Fruit fly (Drosophila melanogaster) whole organism, adult: ENCODE data around the gene Mdh2.

Experiments
- CG11617 ChIP-seq: fragments of 200-800 bp; sonication (Bioruptor generic); optimal IDR thresholded peaks from 2 replicates; lab custom pipeline; 2017; ENCODE audit warnings: mild to moderate bottlenecking, missing biosample characterization, missing genetic modification reagents, missing genetic modification characterization
- CG12768 ChIP-seq: fragments of 200-800 bp; sonication (Bioruptor generic); optimal IDR thresholded peaks from 2 replicates; lab custom pipeline; 2017; ENCODE audit warnings: missing biosample characterization, missing genetic modification characterization, mild to moderate bottlenecking, moderate library complexity, missing genetic modification reagents
- CG14711 ChIP-seq: fragments of 200-800 bp; sonication (Bioruptor generic); optimal IDR thresholded peaks from 2 replicates; lab custom pipeline; 2018; ENCODE audit warnings: missing biosample characterization, mild to moderate bottlenecking, missing genetic modification characterization, moderate library complexity
- CG1620 ChIP-seq: fragments of 200-800 bp; sonication (Bioruptor generic); optimal IDR thresholded peaks from 2 replicates; lab custom pipeline; 2016; ENCODE audit warnings: missing biosample characterization, missing genetic modification characterization
- CG33017 ChIP-seq: fragments of 200-800 bp; sonication (Bioruptor generic); optimal IDR thresholded peaks from 2 replicates; lab custom pipeline; 2018; ENCODE audit warnings: missing biosample characterization, mild to moderate bottlenecking, missing genetic modification characterization, moderate library complexity
- CG5204 ChIP-seq: fragments of 200-800 bp; sonication (Bioruptor generic); optimal IDR thresholded peaks from 2 replicates; lab custom pipeline; 2016; ENCODE audit warnings: missing biosample characterization, missing genetic modification characterization
- CG7045 ChIP-seq: fragments of 200-800 bp; sonication (Bioruptor generic); optimal IDR thresholded peaks from 2 replicates; lab custom pipeline; 2017; ENCODE audit warnings: missing biosample characterization, mild to moderate bottlenecking, missing genetic modification characterization
- CG7101 ChIP-seq: fragments of 200-800 bp; sonication (Bioruptor generic); optimal IDR thresholded peaks from 2 replicates; lab custom pipeline; 2018; ENCODE audit warnings: missing biosample characterization, mild to moderate bottlenecking, missing genetic modification characterization, moderate library complexity
- Clk ChIP-seq: fragments of 200-800 bp; sonication (Bioruptor generic); optimal IDR thresholded peaks from 2 replicates; lab custom pipeline; 2017; ENCODE audit warnings: missing biosample characterization, missing genetic modification characterization
- Crg-1 ChIP-seq: fragments of 200-800 bp; sonication (Bioruptor generic); optimal IDR thresholded peaks from 2 replicates; lab custom pipeline; 2016; ENCODE audit warnings: missing biosample characterization, missing genetic modification characterization
- Hr96 ChIP-seq: fragments of 200-800 bp; sonication (Bioruptor generic); optimal IDR thresholded peaks from 2 replicates; lab custom pipeline; 2016; ENCODE audit warnings: missing biosample characterization, missing genetic modification characterization
- Mnt ChIP-seq: fragments of 200-800 bp; sonication (Bioruptor generic); optimal IDR thresholded peaks from 2 replicates; lab custom pipeline; 2016; ENCODE audit warnings: missing biosample characterization, mild to moderate bottlenecking, missing genetic modification characterization
- bab1 ChIP-seq: fragments of 200-800 bp; sonication (Bioruptor generic); optimal IDR thresholded peaks from 3 replicates; lab custom pipeline; 2019; ENCODE audit warnings: missing biosample characterization, mild to moderate bottlenecking, missing genetic modification characterization, moderate library complexity
- cic ChIP-seq: fragments of 200-800 bp; sonication (Bioruptor generic); optimal IDR thresholded peaks from 2 replicates; lab custom pipeline; 2017; ENCODE audit warnings: missing biosample characterization, mild to moderate bottlenecking, missing genetic modification characterization, moderate library complexity
- cnc ChIP-seq, 2 experiments: fragments of >200 bp; optimal IDR thresholded peaks; 2 replicates each; lab custom pipeline; 2017
- kay ChIP-seq: fragments of 200-800 bp; sonication (Bioruptor generic); peaks from one replicate; lab custom pipeline; 2016; ENCODE audit warnings: missing biosample characterization, missing genetic modification characterization, borderline replicate concordance
- ovo ChIP-seq: fragments of 200-800 bp; sonication (Bioruptor generic); optimal IDR thresholded peaks from 2 replicates; lab custom pipeline; 2016; ENCODE audit warnings: missing biosample characterization, missing genetic modification characterization
- pad ChIP-seq: fragments of 200-800 bp; sonication (Bioruptor generic); optimal IDR thresholded peaks from 3 replicates; lab custom pipeline; 2017; ENCODE audit warnings: missing biosample characterization, missing genetic modification characterization, mild to moderate bottlenecking, moderate library complexity, missing genetic modification reagents
- tj ChIP-seq: fragments of 200-800 bp; sonication (Bioruptor generic); optimal IDR thresholded peaks from 3 replicates; lab custom pipeline; 2017; ENCODE audit warnings: missing biosample characterization, mild to moderate bottlenecking, missing genetic modification characterization, moderate library complexity
- toe ChIP-seq: fragments of 200-800 bp; sonication (Bioruptor generic); optimal IDR thresholded peaks from 2 replicates; lab custom pipeline; 2016; ENCODE audit warnings: missing biosample characterization, missing genetic modification characterization

Mdh2 gene

DNA sequence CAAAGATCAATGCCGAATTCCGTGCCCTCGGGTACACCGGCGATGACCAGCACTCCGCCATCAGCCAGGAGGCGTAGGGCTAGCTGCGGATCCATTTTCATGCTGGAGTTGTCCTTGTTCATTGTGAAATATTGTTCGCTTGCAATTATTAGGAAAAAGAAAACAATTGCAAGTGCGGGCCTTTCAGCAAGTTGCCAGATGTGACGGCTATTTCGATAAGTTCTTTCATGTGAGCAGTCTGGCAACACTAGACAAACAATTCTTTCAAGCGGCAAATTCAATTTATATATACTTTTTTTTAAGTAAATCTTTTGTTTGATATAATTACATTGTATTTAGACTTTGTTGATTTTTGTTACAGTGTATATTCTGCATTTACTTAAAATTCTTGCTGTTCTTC, 26.4 kb downstream of the Mdh2 start, which contains the start of gene CG12320:
Gene CG12320 (minus strand): TSS at position 157 of the 400 bp plus-strand sequence.
- TF ChIP-seq Clk (GFP tag; lab: Kevin White, UChicago), result no peak
- TF ChIP-seq cic, result no peak
- no peak for TF ChIP-seq tj (GFP tag; lab: Kevin White, UChicago)
- TF ChIP-seq Mnt (GFP tag; lab: Kevin White, UChicago), result no peak
- TF ChIP-seq CG5204, result no peak
- TF ChIP-seq cnc (optimal IDR thresholded peaks at IDR 0.05; lab: Kevin White, UChicago), result no peak
- no peak for TF ChIP-seq pad (GFP tag; lab: Kevin White, UChicago)
- TF ChIP-seq bab1 (GFP tag; lab: Kevin White, UChicago), result peak; percentile 45

DNA sequence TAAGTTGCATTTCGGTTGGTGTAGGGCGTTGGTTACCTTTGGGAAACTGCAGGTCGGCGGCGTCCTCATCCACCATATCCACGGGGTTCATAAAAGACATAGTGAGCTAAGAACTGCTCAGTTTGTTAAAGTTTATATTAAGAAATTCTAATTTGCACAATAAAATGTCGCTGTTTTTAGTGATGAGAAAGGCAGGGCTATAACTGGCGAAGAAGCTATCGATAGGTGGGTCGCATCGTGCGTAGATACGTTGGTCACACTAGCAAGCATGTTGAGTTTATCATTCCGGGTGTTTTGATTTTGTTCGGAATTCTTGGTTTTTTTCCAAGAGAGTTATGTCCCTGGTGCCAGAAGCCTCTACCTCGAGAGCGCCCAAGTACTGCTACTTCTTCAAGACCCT, 29.1 kb downstream of the Mdh2 start, which contains the start of the genes Ada2a, Polr2D, Tgs1 and moi:
Gene Ada2a (minus strand): TSS at position 207 of the 400 bp plus-strand sequence.
Gene Polr2D (minus strand): TSS at position 207 of the 400 bp plus-strand sequence.
Gene Tgs1 (plus strand): TSS at position 250 of the 400 bp plus-strand sequence.
Gene moi (plus strand): TSS at position 250 of the 400 bp plus-strand sequence.
- TF ChIP-seq bab1 (GFP tag; lab: Kevin White, UChicago), result peak; percentile 57
- TF ChIP-seq Mnt (GFP tag; lab: Kevin White, UChicago), result peak; percentile 21
- TF ChIP-seq cic, result no peak

DNA sequence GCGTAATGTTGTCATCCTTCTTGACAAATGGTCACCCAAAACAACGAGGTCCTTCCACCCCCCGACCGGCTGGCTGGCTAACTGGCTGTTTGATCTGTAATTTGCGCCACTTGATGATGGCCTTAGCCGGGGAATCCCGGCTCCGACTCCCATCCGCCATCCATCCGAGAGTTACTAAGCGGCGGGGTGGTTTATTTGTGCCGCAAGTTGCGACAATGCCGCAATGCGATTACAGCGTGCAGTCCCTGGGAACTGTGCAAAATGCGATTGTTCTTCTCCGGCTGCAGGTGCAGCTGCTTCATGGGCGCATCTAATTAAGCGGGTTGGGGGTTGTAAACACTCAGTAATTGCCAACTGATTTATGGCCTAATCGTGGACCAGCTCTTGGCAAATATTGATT, 33.8 kb downstream of the Mdh2 start:
- TF ChIP-seq CG7101 (tag; lab: Kevin White, UChicago) (no peak), cnc (optimal IDR thresholded peaks at IDR 0.05; lab: Kevin White, UChicago) (no peak), CG33017 (no peak), CG12768 (GFP tag; lab: Kevin White, UChicago) (no peak), Mnt (GFP tag; lab: Kevin White, UChicago) (no peak), Hr96 (GFP tag; lab: Kevin White, UChicago) (no peak), cic (no peak), Crg-1 (no peak), CG1620 (no peak), tj (GFP tag; lab: Kevin White, UChicago) (no peak), ovo (GFP tag; lab: Kevin White, UChicago) (no peak), Clk (GFP tag; lab: Kevin White, UChicago) (no peak), CG5204 (no peak), CG11617 (GFP tag; lab: Kevin White, UChicago) (no peak), CG7045 (no peak), pad (GFP tag; lab: Kevin White, UChicago) (no peak), CG14711 (tag; lab: Kevin White, UChicago) (no peak), kay (GFP tag; lab: Kevin White, UChicago) (no peak), toe (GFP tag; lab: Kevin White, UChicago) (no peak), bab1 (GFP tag; lab: Kevin White, UChicago) (no peak)

DNA sequence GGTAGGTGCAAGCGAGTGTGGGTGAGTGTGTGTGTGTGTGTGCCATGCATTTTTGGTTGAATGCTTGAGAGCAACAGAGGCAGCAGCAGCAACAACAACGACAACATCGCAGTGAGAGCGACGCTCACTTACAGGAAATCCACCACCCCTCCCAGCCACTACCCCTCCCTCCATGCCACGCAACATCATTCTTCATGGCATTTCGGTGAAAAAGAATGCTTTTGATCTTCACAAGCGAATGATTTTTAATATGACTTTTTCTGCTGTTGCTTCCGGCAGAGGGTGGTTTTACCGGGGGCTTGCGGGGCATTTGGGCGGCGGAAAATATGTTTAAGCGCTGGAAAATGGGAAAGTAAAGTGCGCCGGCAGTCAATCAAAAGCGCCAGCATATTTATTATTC, 35.4 kb downstream of the Mdh2 start:
- TF ChIP-seq kay (GFP tag; lab: Kevin White, UChicago) (no peak), CG1620 (no peak), CG14711 (tag; lab: Kevin White, UChicago) (no peak), Crg-1 (no peak)

DNA sequence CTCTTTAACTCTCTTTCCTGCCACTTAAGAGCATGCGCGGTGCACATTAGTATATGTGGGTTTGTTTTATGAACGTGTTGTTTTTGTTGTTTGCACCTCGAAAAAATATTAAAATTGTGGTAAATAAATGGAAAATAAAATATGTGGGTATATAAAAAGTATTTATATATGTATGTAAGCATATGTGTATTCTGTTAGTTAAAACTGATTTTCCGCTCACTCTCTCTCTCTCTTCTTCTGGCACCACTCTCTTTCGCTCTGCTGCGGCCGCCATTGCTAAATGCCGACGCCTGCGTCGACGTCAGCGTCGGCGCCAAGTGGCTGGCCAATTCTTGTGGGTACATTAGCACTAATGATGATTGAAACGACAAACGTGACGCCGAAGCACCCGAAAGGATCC, 39.1 kb downstream of the Mdh2 start:
- TF ChIP-seq CG33017 (no peak), CG7101 (tag; lab: Kevin White, UChicago) (no peak), Clk (GFP tag; lab: Kevin White, UChicago) (no peak), CG12768 (GFP tag; lab: Kevin White, UChicago) (no peak), cic (no peak), tj (GFP tag; lab: Kevin White, UChicago) (no peak), CG7045 (no peak), bab1 (GFP tag; lab: Kevin White, UChicago) (no peak), CG14711 (tag; lab: Kevin White, UChicago) (no peak), CG1620 (no peak), kay (GFP tag; lab: Kevin White, UChicago) (no peak), Hr96 (GFP tag; lab: Kevin White, UChicago) (no peak), toe (GFP tag; lab: Kevin White, UChicago) (no peak), pad (GFP tag; lab: Kevin White, UChicago) (no peak)

DNA sequence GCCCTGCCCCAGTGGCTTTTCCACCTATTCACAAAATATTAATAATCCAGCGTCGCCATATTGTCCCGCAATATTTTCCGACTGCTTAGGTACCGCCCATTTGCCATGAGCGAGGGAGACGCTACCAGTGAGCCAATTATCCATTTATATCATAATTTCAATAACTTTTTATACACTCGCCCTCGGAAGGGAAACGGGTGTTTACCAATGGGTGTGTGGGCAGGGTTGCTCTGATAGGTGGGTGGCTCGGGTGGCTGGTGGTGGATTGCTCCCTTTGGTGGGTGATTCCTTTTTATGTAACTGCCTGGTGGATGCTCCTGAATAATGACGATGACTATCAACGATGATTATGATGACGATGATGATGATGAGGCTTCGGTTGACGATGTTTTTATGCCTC, 40.5 kb downstream of the Mdh2 start:
- TF ChIP-seq ovo (GFP tag; lab: Kevin White, UChicago), result no peak
- no peak for TF ChIP-seq kay (GFP tag; lab: Kevin White, UChicago)
- no peak for TF ChIP-seq CG12768 (GFP tag; lab: Kevin White, UChicago)
- TF ChIP-seq CG5204, result no peak
- no peak for TF ChIP-seq Clk (GFP tag; lab: Kevin White, UChicago)
- TF ChIP-seq tj (GFP tag; lab: Kevin White, UChicago), result no peak
- no peak for TF ChIP-seq Hr96 (GFP tag; lab: Kevin White, UChicago)
- no peak for TF ChIP-seq Crg-1
- TF ChIP-seq CG7101 (tag; lab: Kevin White, UChicago), result no peak
- no peak for TF ChIP-seq toe (GFP tag; lab: Kevin White, UChicago)
- no peak for TF ChIP-seq pad (GFP tag; lab: Kevin White, UChicago)
- no peak for TF ChIP-seq cnc (optimal IDR thresholded peaks at IDR 0.05; lab: Kevin White, UChicago)
- TF ChIP-seq CG33017, result no peak
- no peak for TF ChIP-seq CG14711 (tag; lab: Kevin White, UChicago)

DNA sequence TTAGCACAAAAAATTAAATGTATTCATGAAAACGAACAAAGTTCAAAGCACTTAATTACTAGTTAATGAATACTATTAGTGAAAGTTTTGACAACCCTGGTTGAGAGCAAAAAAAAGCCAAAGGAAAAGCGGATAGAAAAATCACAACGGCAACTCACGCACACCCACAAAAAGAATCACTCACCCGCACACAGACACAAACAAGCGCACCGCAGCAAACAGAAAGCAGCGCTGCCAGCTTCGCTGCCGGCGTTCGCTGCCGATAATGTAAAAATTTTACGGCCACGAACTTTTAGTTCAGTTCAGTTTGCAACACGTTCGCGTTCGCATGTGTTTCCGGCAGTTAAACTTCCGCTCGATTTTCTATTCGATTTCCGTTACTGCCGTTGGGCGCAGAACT, 41.3 kb downstream of the Mdh2 start, which contains the start of gene CG18599:
Gene CG18599 (plus strand): TSS at position 301 of the 400 bp plus-strand sequence.
- TF ChIP-seq pad (GFP tag; lab: Kevin White, UChicago) (no peak), CG12768 (GFP tag; lab: Kevin White, UChicago) (no peak), CG5204 (no peak), tj (GFP tag; lab: Kevin White, UChicago) (no peak), kay (GFP tag; lab: Kevin White, UChicago) (no peak), CG14711 (tag; lab: Kevin White, UChicago) (no peak), CG7101 (tag; lab: Kevin White, UChicago) (no peak), Hr96 (GFP tag; lab: Kevin White, UChicago) (no peak), toe (GFP tag; lab: Kevin White, UChicago) (no peak), bab1 (GFP tag; lab: Kevin White, UChicago) (no peak), ovo (GFP tag; lab: Kevin White, UChicago) (no peak), cnc (optimal IDR thresholded peaks at IDR 0.05; lab: Kevin White, UChicago) (no peak), CG7045 (no peak)
